Worm (Caenorhabditis elegans) whole organism, mixed stage, embryonic: ENCODE measurements around the gene zip-9.

Experiments
- M03D4.4 ChIP-seq: sonication (generic microtip); optimal IDR thresholded peaks from 2 replicates; lab custom pipeline; 2017; ENCODE audit warnings: mild to moderate bottlenecking, missing genetic modification characterization, missing compliant biosample characterization
- lsy-2 ChIP-seq: fragments of 150-350 bp; optimal IDR thresholded peaks from 2 replicates; lab custom pipeline; 2014; ENCODE audit warnings: missing biosample characterization, missing genetic modification characterization
- mep-1 ChIP-seq: fragments of 150-350 bp; optimal IDR thresholded peaks from 2 replicates; lab custom pipeline; 2017; ENCODE audit warnings: missing biosample characterization, missing genetic modification reagents, missing genetic modification characterization, inconsistent platforms
- nhr-28 ChIP-seq: fragments of 150-350 bp; optimal IDR thresholded peaks from 2 replicates; lab custom pipeline; 2014; ENCODE audit warnings: missing biosample characterization, missing genetic modification characterization
- nhr-76 ChIP-seq: sonication (generic microtip); optimal IDR thresholded peaks from 2 replicates; lab custom pipeline; 2017; ENCODE audit warnings: missing biosample characterization, missing genetic modification characterization
- pha-4 ChIP-seq: fragments of 150-350 bp; optimal IDR thresholded peaks from 2 replicates; lab custom pipeline; 2018; ENCODE audit warnings: missing biosample characterization, missing genetic modification reagents, missing genetic modification characterization
- sem-2 ChIP-seq: fragments of 200-800 bp; sonication (Bioruptor generic); optimal IDR thresholded peaks from 2 replicates; lab custom pipeline; 2018; ENCODE audit warnings: mild to moderate bottlenecking, missing genetic modification characterization, missing compliant biosample characterization
- unc-39 ChIP-seq: fragments of 150-350 bp; optimal IDR thresholded peaks from 2 replicates; lab custom pipeline; 2014; ENCODE audit warnings: missing biosample characterization, missing genetic modification characterization
- unc-62 ChIP-seq: fragments of 150-350 bp; optimal IDR thresholded peaks from 2 replicates; lab custom pipeline; 2014; ENCODE audit warnings: missing biosample characterization, missing genetic modification reagents, missing genetic modification characterization
- ztf-11 ChIP-seq: fragments of 150-350 bp; optimal IDR thresholded peaks from 2 replicates; lab custom pipeline; 2014; ENCODE audit warnings: missing biosample characterization, missing genetic modification characterization

DNA sequence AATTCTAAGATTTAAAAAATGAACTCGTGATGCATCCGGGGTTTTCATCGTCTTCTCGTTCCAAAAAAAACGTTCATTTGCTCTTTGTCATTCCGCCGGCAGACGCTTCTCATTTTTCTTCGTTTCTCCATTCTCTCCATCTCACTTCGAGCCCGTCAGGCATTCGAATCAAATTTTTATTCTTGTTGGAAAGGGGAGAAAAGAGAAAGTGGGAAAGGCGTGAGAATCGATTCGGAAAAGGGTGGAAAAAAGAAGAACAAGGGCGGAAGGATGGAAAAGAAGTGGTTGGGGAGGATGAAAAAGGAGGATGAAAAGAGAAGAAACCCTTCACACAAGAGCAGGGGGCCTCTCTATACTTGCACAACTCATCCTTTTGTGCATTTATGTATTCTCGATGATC lies 37.5 kb upstream of the zip-9 start:
- no peak for TF ChIP-seq lsy-2 (tag; lab: Kevin White, UChicago)
- no peak for TF ChIP-seq unc-62 (GFP tag; lab: Kevin White, UChicago)
- no peak for TF ChIP-seq pha-4
- TF ChIP-seq nhr-28 (tag; lab: Kevin White, UChicago): no peak
- no peak for TF ChIP-seq ztf-11 (tag; lab: Kevin White, UChicago)
- TF ChIP-seq unc-39 (tag; lab: Kevin White, UChicago): no peak
- no peak for TF ChIP-seq mep-1 (tag; lab: Kevin White, UChicago)
- TF ChIP-seq M03D4.4 (tag; lab: Kevin White, UChicago): no peak
- TF ChIP-seq sem-2 (GFP tag; lab: Kevin White, UChicago): no peak
- no peak for TF ChIP-seq nhr-76 (tag; lab: Kevin White, UChicago)
